Fruit fly (Drosophila melanogaster): ENCODE data around the gene Qsox3.

- TF ChIP-seq Myc (optimal IDR thresholded peaks at IDR 0.05) (no peak), Sin3A (optimal IDR thresholded peaks at IDR 0.05) (no peak)
Measured at dm6 chr3R:21916987-21917386, 5.4 kb downstream of the Qsox3 start.
